Worm (Caenorhabditis elegans): ENCODE results near the gene clec-262.

clec-262 gene

DNA sequence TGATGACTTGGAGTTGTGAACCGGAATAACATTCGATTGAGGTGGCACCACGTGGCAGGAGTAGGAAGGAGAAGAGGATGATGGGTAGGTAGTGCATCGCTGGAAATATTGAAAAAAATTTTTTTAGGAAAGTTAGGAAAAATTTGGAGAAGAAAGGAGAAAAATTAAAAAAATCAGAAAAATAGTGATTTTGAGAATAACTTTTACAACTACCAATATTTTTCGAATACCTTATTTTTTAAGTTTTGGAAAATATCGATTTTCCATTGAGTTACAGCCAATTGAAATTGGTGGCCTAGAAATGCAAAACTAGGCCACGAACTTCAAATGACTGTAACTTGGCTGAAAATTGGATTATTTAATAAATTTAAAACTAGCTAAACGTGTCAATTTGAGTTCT, 23.6 kb downstream of the clec-262 start, which contains the start of gene Y38H6A.5:
TSS of gene Y38H6A.5 (minus strand) at position 101 of the 400 bp plus-strand sequence.
- TF ChIP-seq ces-1 (GFP tag; optimal IDR thresholded peaks at IDR 0.05), result no peak
- TF ChIP-seq nhr-85 (tag), result peak; percentile 17

DNA sequence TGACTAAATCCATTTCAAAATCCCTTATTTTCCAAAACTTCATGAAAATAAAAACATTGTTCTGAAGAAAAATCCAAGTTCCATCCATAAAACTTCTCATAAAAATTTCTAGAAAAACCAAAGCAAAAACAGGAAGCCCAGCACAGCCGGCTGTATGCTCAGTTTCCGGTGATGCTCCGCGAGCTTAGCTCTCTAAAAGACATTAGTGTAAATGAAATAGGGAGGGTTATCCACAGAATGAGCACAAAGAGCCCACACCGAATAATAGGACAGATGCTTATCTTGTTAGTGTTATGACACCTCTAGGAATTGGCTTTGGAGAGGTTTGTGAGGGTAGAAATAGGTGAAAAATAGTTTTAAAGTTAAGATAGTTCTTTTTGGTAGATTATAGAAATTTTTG, 26.4 kb downstream of the clec-262 start:
- TF ChIP-seq tlp-1 (tag; optimal IDR thresholded peaks at IDR 0.05) (no peak), nhr-90 (tag; optimal IDR thresholded peaks at IDR 0.05; ENCODE audit: poor library complexity) (no peak), unc-62 (GFP tag; optimal IDR thresholded peaks at IDR 0.05) (no peak), elt-2 (tag; optimal IDR thresholded peaks at IDR 0.05) (no peak), nhr-76 (tag; optimal IDR thresholded peaks at IDR 0.05) (no peak), mef-2 (tag; optimal IDR thresholded peaks at IDR 0.05) (no peak), nhr-85 (tag) (no peak), isw-1 (GFP tag; IDR thresholded peaks at IDR 0.05) (no peak), jun-1 (tag; optimal IDR thresholded peaks at IDR 0.05) (no peak), C04F5.9 (tag; optimal IDR thresholded peaks at IDR 0.05) (no peak), grh-1 (GFP tag; IDR thresholded peaks at IDR 0.05) (no peak)

- TF ChIP-seq fkh-10 (GFP tag; optimal IDR thresholded peaks at IDR 0.05) (peak; percentile 44), irx-1 (tag; optimal IDR thresholded peaks at IDR 0.05) (peak; percentile 23), lsy-2 (tag; optimal IDR thresholded peaks at IDR 0.05) (no peak)
Observed at ce11 chrV:20338870-20339269, 27.3 kb downstream of the clec-262 start.

ce11 chrV:20344889-20345288, 33.3 kb downstream of the clec-262 start, which contains the start of gene Y38H6A.3:
Gene Y38H6A.3 (plus strand): TSS chrV:20345189.
- no peak for TF ChIP-seq elt-2 (tag; optimal IDR thresholded peaks at IDR 0.05)

- TF ChIP-seq tbx-2 (tag; optimal IDR thresholded peaks at IDR 0.05) (no peak), vab-15 (tag; optimal IDR thresholded peaks at IDR 0.05) (no peak), nhr-12 (tag; optimal IDR thresholded peaks at IDR 0.05) (no peak), lin-13 (GFP tag; optimal IDR thresholded peaks at IDR 0.05) (no peak), nhr-20 (tag; optimal IDR thresholded peaks at IDR 0.05) (no peak), nhr-85 (tag) (no peak), unc-98 (GFP tag; IDR thresholded peaks at IDR 0.05) (no peak), elt-3 (tag; optimal IDR thresholded peaks at IDR 0.05) (no peak), dsc-1 (tag; optimal IDR thresholded peaks at IDR 0.05) (no peak), F16B12.6 (tag; optimal IDR thresholded peaks at IDR 0.05) (no peak), nhr-76 (tag; optimal IDR thresholded peaks at IDR 0.05) (no peak), isw-1 (GFP tag; IDR thresholded peaks at IDR 0.05) (no peak), blmp-1 (tag; optimal IDR thresholded peaks at IDR 0.05) (no peak), hpl-2 (GFP tag; optimal IDR thresholded peaks at IDR 0.05) (no peak), pag-3 (tag; optimal IDR thresholded peaks at IDR 0.05; ENCODE audit: borderline replicate concordance, insufficient read depth) (no peak), fkh-8 (tag; optimal IDR thresholded peaks at IDR 0.05) (no peak)
Observed at ce11 chrV:20347625-20348024, 36.0 kb downstream of the clec-262 start.

- TF ChIP-seq nhr-85 (tag), result peak; percentile 2
- no peak for TF ChIP-seq aha-1 (tag; optimal IDR thresholded peaks at IDR 0.05)
Observed at ce11 chrV:20350382-20350781, 38.8 kb downstream of the clec-262 start.

DNA sequence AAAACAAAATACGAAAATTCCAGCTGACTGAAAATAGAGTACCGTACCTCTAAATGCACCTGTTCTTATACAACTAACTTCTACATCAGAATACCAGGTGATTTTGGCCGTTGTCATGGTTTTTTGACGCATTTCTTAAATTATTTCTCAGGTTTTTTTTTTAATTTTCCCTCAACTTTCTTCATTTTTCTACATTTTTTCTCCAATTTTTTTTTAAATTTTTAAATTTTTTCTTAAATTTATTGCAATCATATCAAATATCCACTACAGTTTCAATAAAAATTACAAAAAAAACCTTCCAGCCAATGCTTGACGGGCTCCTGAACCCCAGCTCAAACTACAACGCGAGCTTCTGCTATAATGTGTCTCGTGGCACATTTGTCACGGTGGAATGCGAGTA, 39.6 kb downstream of the clec-262 start, which contains the start of gene K02E2.1:
TSS of gene K02E2.1 (plus strand) at position 301 of the 400 bp plus-strand sequence.
- TF ChIP-seq hlh-4 (tag; optimal IDR thresholded peaks at IDR 0.05) (peak; percentile 52), unc-62 (GFP tag; optimal IDR thresholded peaks at IDR 0.05) (no peak)
